Fruit fly (Drosophila melanogaster): ENCODE measurements around the gene CG7148.

DNA sequence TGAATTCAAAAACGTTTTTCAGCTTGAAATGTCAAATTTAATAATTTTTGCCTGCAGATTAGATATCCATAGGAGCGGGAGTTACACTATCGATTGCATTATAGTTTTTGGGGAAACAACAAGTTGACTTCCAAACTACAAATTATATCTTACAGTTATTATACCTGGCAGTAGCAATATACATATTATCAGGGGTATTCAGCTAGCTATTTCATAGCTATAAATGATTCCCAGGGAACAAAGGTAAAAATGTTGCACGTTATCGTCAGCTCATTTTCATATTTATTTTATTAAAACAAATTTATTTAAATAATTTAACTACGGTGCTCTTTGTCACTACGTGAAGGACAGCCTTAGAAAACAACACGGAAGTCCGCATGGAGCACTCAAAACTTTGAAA is 1.9 kb downstream of the CG7148 start:
- TF ChIP-seq CG8478 (optimal IDR thresholded peaks at IDR 0.05) (no peak), EcR (GFP tag; optimal IDR thresholded peaks at IDR 0.05) (no peak), pan (optimal IDR thresholded peaks at IDR 0.05) (no peak), Dll (optimal IDR thresholded peaks at IDR 0.05) (no peak), usp (GFP tag; optimal IDR thresholded peaks at IDR 0.05) (no peak), psq (optimal IDR thresholded peaks at IDR 0.05) (no peak)

Measured in whole organism.